Fruit fly (Drosophila melanogaster): ENCODE data around the gene Nepl11.

Gene Nepl11

DNA sequence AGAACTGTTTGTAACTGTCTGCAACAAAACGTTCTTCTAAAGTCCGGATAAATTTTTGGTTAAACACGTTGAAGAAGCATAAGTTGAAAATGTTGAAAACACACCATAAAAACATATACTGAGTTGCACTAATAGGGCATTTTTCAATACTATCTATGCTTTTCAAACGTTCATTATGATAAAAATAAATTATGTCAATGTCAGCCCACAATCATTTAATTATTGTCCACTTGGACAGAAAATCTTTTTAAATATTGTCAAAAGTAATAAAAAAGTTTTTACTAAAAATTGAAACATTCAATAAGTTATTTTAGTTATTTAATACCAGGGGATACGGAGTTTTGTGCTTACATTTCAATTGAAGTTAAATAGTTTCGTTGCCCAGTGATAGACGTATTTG, 28.2 kb downstream of the Nepl11 start, which contains the start of gene CG1092:
CG1092 (plus strand) TSS at position 301 of the 400 bp plus-strand sequence.
- no peak for TF ChIP-seq CG10366 (GFP tag; IDR thresholded peaks at IDR 0.05)
- TF ChIP-seq corto (GFP tag; optimal IDR thresholded peaks at IDR 0.05) = no peak
- no peak for TF ChIP-seq Ada2b (GFP tag; IDR thresholded peaks at IDR 0.05)
- no peak for TF ChIP-seq CG8089 (GFP tag; optimal IDR thresholded peaks at IDR 0.05)
- no peak for TF ChIP-seq CG10321 (GFP tag; IDR thresholded peaks at IDR 0.05)
- TF ChIP-seq CG17568 (GFP tag; optimal IDR thresholded peaks at IDR 0.05) = no peak
- TF ChIP-seq disco-r (GFP tag; optimal IDR thresholded peaks at IDR 0.05) = no peak
- no peak for TF ChIP-seq Xbp1 (GFP tag; optimal IDR thresholded peaks at IDR 0.05)
- TF ChIP-seq fd64A (GFP tag; optimal IDR thresholded peaks at IDR 0.05) = no peak
- TF ChIP-seq chn (GFP tag; optimal IDR thresholded peaks at IDR 0.05) = no peak
- TF ChIP-seq fd96Cb (tag; optimal IDR thresholded peaks at IDR 0.05) = no peak

dm6 chr3R:4256672-4257071, 38.0 kb downstream of the Nepl11 start, which contains the start of gene Or82a:
Gene Or82a, plus strand, starts transcription at chr3R:4256972.
- TF ChIP-seq lmd (GFP tag; IDR thresholded peaks at IDR 0.05) (no peak), sug (tag; optimal IDR thresholded peaks at IDR 0.05) (no peak), CG7963 (GFP tag; IDR thresholded peaks at IDR 0.05; ENCODE audit: partially characterized antibody) (no peak), lab (GFP tag; optimal IDR thresholded peaks at IDR 0.05) (no peak), psq (GFP tag; optimal IDR thresholded peaks at IDR 0.05) (no peak), ham (GFP tag; IDR thresholded peaks at IDR 0.05) (no peak), CG4424 (GFP tag; optimal IDR thresholded peaks at IDR 0.05) (no peak), Bdp1 (GFP tag; optimal IDR thresholded peaks at IDR 0.05) (no peak), zen (tag; optimal IDR thresholded peaks at IDR 0.05) (no peak)

DNA sequence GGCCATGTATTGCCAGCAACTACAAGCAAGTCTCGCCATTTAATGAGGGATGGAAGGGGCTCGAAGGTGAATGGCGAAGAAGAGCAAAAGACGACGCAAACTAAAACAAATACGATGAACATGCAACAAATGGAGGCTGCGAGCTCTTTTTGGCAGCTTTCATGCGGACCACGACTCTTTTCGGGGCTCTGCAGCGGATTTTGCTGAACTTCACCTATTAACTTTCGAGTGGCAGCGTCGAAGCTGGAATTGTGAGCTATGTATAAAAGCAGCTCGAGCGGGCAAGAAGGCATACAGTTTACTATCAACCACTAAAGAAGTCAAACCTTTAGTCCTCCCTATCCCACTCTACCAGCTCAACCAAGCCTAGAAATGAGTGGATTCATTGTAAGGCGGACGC, 40.2 kb downstream of the Nepl11 start, which contains the start of gene TwdlV:
TwdlV (plus strand) TSS at position 301 of the 400 bp plus-strand sequence.
- TF ChIP-seq CG8388 (GFP tag; optimal IDR thresholded peaks at IDR 0.05) (no peak), HLH4C (GFP tag; IDR thresholded peaks at IDR 0.05; ENCODE audit: partially characterized antibody) (no peak), sug (tag; optimal IDR thresholded peaks at IDR 0.05) (no peak)

DNA sequence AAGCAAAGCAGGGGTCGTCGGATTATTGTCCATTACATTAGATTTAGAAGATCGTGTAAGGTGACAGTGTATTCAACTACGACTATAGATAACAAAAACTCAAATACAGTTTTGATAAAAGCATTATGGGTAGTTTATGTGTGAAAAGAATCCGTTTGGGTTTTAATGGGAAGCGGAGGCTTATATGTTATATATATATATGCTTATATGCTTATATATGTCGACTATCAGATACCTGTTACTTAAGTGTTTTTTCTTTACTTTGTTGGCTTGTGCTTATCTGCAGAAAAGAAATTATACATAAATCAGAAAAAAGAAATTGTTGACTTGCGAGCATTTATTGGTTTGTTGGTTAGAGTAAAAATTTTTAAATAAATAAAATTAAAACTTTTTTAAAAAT, 41.7 kb downstream of the Nepl11 start, which contains the start of gene CG14644:
CG14644 (minus strand) TSS at position 101 of the 400 bp plus-strand sequence.
- no peak for TF ChIP-seq CG15514 (GFP tag; optimal IDR thresholded peaks at IDR 0.05)
- TF ChIP-seq slbo (GFP tag; IDR thresholded peaks at IDR 0.05) = no peak
- TF ChIP-seq scrt (GFP tag; optimal IDR thresholded peaks at IDR 0.05) = no peak
- TF ChIP-seq hb (GFP tag; IDR thresholded peaks at IDR 0.05; ENCODE audit: partially characterized antibody) = no peak
- TF ChIP-seq sens-2 (GFP tag; IDR thresholded peaks at IDR 0.05) = no peak
- TF ChIP-seq HLH54F (GFP tag; optimal IDR thresholded peaks at IDR 0.05) = no peak
- TF ChIP-seq CG11696 (GFP tag; IDR thresholded peaks at IDR 0.05) = no peak
- no peak for TF ChIP-seq gsb (GFP tag; IDR thresholded peaks at IDR 0.05)
- TF ChIP-seq CG17359 (tag; optimal IDR thresholded peaks at IDR 0.05) = no peak
- no peak for TF ChIP-seq CG34422 (GFP tag; IDR thresholded peaks at IDR 0.05)
- TF ChIP-seq CG10267 (tag; optimal IDR thresholded peaks at IDR 0.05) = no peak
- no peak for TF ChIP-seq sc (optimal IDR thresholded peaks at IDR 0.05)
- TF ChIP-seq sc (GFP tag; optimal IDR thresholded peaks at IDR 0.05) = no peak
- TF ChIP-seq chn (GFP tag; optimal IDR thresholded peaks at IDR 0.05) = no peak
- TF ChIP-seq CG12236 (GFP tag; optimal IDR thresholded peaks at IDR 0.05) = no peak
- TF ChIP-seq CG13287 (GFP tag; IDR thresholded peaks at IDR 0.05; ENCODE audit: partially characterized antibody) = no peak
- no peak for TF ChIP-seq HmgD (GFP tag; optimal IDR thresholded peaks at IDR 0.05)

Measured in whole organism, embryonic.